Worm (Caenorhabditis elegans) whole organism, early embryonic: ENCODE data around the gene arrd-2.

Source experiments
- ets-7 ChIP-seq: sonication (generic microtip); optimal IDR thresholded peaks from 2 replicates; lab custom pipeline; 2016; ENCODE audit warnings: missing genotype, missing genetic modification characterization, missing compliant biosample characterization
- hmbx-1 ChIP-seq: sonication (generic microtip); optimal IDR thresholded peaks from 2 replicates; lab custom pipeline; 2016; ENCODE audit warnings: mild to moderate bottlenecking, missing genetic modification characterization, missing compliant biosample characterization
- pes-1 ChIP-seq: fragments of 200-800 bp; sonication (Bioruptor generic); IDR thresholded peaks from 2 replicates; pipeline ENCODE4 v1.3.6; 2022; ENCODE audit warnings: missing genetic modification reagents, missing genetic modification characterization, missing compliant biosample characterization
- tra-4 ChIP-seq: sonication (generic microtip); optimal IDR thresholded peaks from 2 replicates; lab custom pipeline; 2017; ENCODE audit warnings: missing genetic modification characterization, missing compliant biosample characterization

DNA sequence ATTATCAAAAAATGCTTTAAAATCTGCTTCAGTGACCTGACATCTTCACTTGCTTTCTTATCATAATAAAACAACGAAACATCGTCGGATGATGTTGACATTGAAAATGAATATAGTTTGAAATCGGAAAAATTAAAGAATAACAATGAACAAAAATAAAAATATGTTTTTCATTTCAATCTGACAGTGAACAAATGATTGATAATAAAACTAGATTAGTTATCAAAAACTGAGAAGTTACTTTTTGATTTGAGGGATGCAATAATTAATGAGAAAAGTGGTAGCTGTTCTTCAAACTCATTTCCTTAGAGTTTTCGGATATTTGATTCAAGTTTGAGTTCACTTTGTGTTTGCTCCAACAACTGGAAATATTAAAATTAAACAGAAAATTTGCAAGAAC lies 36.0 kb downstream of the arrd-2 start, which contains the start of gene chil-15:
- TF ChIP-seq hmbx-1, result no peak
- TF ChIP-seq tra-4 (tag; lab: Kevin White, UChicago), result no peak
- TF ChIP-seq pes-1 (GFP tag; lab: Robert Waterston, UW), result no peak
- no peak for TF ChIP-seq ets-7
